Fruit fly (Drosophila melanogaster): Measurements from ENCODE around the gene CG32264.

CG32264 gene

DNA sequence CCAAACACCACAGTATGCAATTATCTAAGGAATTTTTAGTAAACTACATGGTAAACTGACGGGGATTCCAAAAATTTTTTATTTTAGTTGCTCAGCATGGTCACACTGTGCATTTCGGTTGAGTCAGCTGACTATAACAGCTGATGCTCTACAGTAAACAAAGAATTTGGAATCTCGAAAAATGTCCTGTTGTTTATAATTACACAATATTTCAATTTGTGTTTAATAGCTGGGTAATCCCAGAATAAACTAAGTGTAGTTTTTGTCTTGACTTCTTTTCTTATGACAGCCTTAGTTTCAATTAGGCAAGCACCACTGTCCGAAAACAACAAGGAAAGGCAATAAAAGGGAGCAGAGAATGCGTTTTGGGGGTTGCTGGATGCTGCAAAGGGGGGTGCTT, 20.6 kb downstream of the CG32264 start (continued):
- TF ChIP-seq CG10979 (tag; optimal IDR thresholded peaks at IDR 0.05): peak; percentile 29
- peak; percentile 38; the same call in 1 of the 2 replicates for TF ChIP-seq CG32532 (GFP tag; IDR thresholded peaks at IDR 0.05)
- peak; percentile 54; the same call in 1 of the 2 replicates for TF ChIP-seq CG6689 (GFP tag; IDR thresholded peaks at IDR 0.05)
- TF ChIP-seq CG10147 (GFP tag; optimal IDR thresholded peaks at IDR 0.05): no peak
- 0 out of 3 replicates have a peak, but pooled peaks have one; percentile 51 for TF ChIP-seq CG11456 (GFP tag; IDR thresholded peaks at IDR 0.05)
- TF ChIP-seq sd (tag; optimal IDR thresholded peaks at IDR 0.05): no peak
- peak; percentile 61 for TF ChIP-seq dysf (GFP tag; IDR thresholded peaks at IDR 0.05)
- TF ChIP-seq tgo (GFP tag; IDR thresholded peaks at IDR 0.05): peak; percentile 35; the same call in 1 of the 3 replicates
- peak; percentile 18 for TF ChIP-seq CG12391 (tag; optimal IDR thresholded peaks at IDR 0.05)
- TF ChIP-seq fd96Cb (tag; optimal IDR thresholded peaks at IDR 0.05): peak; percentile 27
- TF ChIP-seq peb (GFP tag; IDR thresholded peaks at IDR 0.05): peak; percentile 52
- TF ChIP-seq Antp (GFP tag; optimal IDR thresholded peaks at IDR 0.05): peak; percentile 33
- peak; percentile 60 for TF ChIP-seq Ptx1 (GFP tag; IDR thresholded peaks at IDR 0.05)

DNA sequence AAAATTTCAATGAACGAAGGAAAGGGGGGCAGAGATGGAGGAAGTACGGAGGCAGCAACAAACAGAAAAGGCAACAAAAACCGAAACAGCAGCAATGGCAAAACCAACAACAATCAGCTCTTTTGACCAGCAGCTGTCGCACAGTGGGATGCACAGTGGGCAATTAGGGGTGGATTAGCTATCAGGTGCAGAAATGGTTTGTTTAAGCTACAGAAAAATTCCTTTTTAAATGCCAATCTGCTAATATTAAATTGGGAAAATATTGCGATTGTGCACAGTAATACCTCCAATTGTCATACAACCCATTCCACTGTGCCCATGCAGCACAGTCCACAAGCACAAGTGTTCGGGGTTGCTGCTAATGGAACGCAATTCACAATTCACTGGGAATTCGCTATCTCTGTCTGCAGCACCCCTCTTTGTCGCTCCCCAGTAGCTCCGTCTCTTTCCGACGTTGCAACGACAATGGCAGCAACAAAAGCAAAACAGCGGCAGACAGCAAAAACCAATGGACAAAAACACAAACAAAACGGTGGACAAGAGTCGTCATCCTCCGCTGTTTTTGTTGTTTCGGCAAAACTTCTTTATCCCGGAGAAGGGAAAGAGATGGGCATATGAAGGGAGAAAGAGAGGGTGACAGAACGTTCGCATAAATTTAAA, 21.1 kb downstream of the CG32264 start:
- peak; percentile 93 for TF ChIP-seq HLH54F (GFP tag; optimal IDR thresholded peaks at IDR 0.05)
- TF ChIP-seq Ssrp (tag; optimal IDR thresholded peaks at IDR 0.05): peak; percentile 94
- peak; percentile 93 for TF ChIP-seq CG1602 (GFP tag; optimal IDR thresholded peaks at IDR 0.05)
- TF ChIP-seq CG7963 (GFP tag; IDR thresholded peaks at IDR 0.05; ENCODE audit: partially characterized antibody): no peak
- TF ChIP-seq Hmx (GFP tag; optimal IDR thresholded peaks at IDR 0.05): peak; percentile 31
- TF ChIP-seq Hr51 (GFP tag; optimal IDR thresholded peaks at IDR 0.05): peak; percentile 91 to 96
- TF ChIP-seq sens-2 (GFP tag; IDR thresholded peaks at IDR 0.05): peak; percentile 95
- TF ChIP-seq psq (GFP tag; optimal IDR thresholded peaks at IDR 0.05): peak; percentile 91
- peak; percentile 97 for TF ChIP-seq shn (GFP tag; optimal IDR thresholded peaks at IDR 0.05)
- peak; percentile 79 for TF ChIP-seq CG9437 (GFP tag; optimal IDR thresholded peaks at IDR 0.05)
- no peak for TF ChIP-seq nerfin-2 (GFP tag; IDR thresholded peaks at IDR 0.05; ENCODE audit: partially characterized antibody)
- peak; percentile 92 for TF ChIP-seq CG9876 (GFP tag; optimal IDR thresholded peaks at IDR 0.05)
- TF ChIP-seq Meics (GFP tag; optimal IDR thresholded peaks at IDR 0.05): peak; percentile 81
- TF ChIP-seq CG6689 (GFP tag; IDR thresholded peaks at IDR 0.05): peak; percentile 97
- TF ChIP-seq esg (GFP tag; conservative IDR thresholded peaks at IDR 0.05): peak; percentile 95
- TF ChIP-seq gsb (GFP tag; IDR thresholded peaks at IDR 0.05): peak; percentile 87
- peak; percentile 43; the same call in 1 of the 2 replicates for TF ChIP-seq Bgb (GFP tag; IDR thresholded peaks at IDR 0.05; ENCODE audit: partially characterized antibody)
- TF ChIP-seq CG11456 (GFP tag; IDR thresholded peaks at IDR 0.05): peak; percentile 93
- TF ChIP-seq ash1 (GFP tag; optimal IDR thresholded peaks at IDR 0.05): no peak
- TF ChIP-seq cwo (GFP tag; optimal IDR thresholded peaks at IDR 0.05): peak; percentile 79
- peak; percentile 100 for TF ChIP-seq sens (GFP tag)
- TF ChIP-seq sim (GFP tag; IDR thresholded peaks at IDR 0.05): peak; percentile 94
- peak; percentile 93 for TF ChIP-seq gt (GFP tag; IDR thresholded peaks at IDR 0.05)
- peak; percentile 97 for TF ChIP-seq Awh (GFP tag; IDR thresholded peaks at IDR 0.05)
- peak; percentile 94 for TF ChIP-seq ac (GFP tag; optimal IDR thresholded peaks at IDR 0.05)
- TF ChIP-seq Dip2 (GFP tag; IDR thresholded peaks at IDR 0.05): peak; percentile 64
- TF ChIP-seq lov (optimal IDR thresholded peaks at IDR 0.05): no peak
- TF ChIP-seq lov (GFP tag; IDR thresholded peaks at IDR 0.05): peak; percentile 95
- TF ChIP-seq amos (GFP tag; IDR thresholded peaks at IDR 0.05; ENCODE audit: partially characterized antibody): peak; percentile 23; the same call in 1 of the 2 replicates
- TF ChIP-seq CG3163 (GFP tag; optimal IDR thresholded peaks at IDR 0.05): peak; percentile 82
- TF ChIP-seq CG33213 (GFP tag; optimal IDR thresholded peaks at IDR 0.05): peak; percentile 84
- no peak for TF ChIP-seq pzg (GFP tag; optimal IDR thresholded peaks at IDR 0.05)
- peak; percentile 84 for TF ChIP-seq emc (GFP tag; optimal IDR thresholded peaks at IDR 0.05)
- peak; percentile 31 for TF ChIP-seq CTCF (GFP tag; optimal IDR thresholded peaks at IDR 0.05)
- peak; percentile 82 for TF ChIP-seq Usf (GFP tag; optimal IDR thresholded peaks at IDR 0.05)
- TF ChIP-seq ab (GFP tag; optimal IDR thresholded peaks at IDR 0.05): peak; percentile 94
- TF ChIP-seq CG11247 (GFP tag; IDR thresholded peaks at IDR 0.05): peak; percentile 92
- peak; percentile 94 for TF ChIP-seq peb (GFP tag; IDR thresholded peaks at IDR 0.05)
- TF ChIP-seq CG1233 (GFP tag; optimal IDR thresholded peaks at IDR 0.05): peak; percentile 72
